Worm (Caenorhabditis elegans): ENCODE data around the gene R09F10.3.

Gene R09F10.3

DNA sequence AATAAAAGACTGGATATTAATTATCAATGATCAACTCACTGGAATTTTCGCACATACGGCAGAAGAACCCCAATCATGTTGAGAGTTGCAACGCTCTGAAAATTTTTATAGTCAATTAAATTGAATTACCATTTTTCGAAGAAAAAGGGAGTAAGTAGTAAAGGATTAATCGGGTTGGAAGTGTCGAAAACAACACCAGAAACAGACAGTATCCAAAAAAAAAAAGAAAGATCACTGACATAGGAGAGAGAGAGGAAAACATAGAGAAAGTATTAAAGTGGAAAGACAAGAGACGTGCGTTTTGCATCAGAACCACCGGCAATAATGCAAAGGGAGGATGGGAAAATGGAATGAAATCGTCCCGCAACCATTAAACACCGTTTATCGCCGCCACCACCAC lies 7.9 kb downstream of the R09F10.3 start, which contains the start of gene inx-5:
Gene inx-5, minus strand, starts transcription at position 101 of the 400 bp plus-strand sequence.
- TF ChIP-seq egl-18 (GFP tag; IDR thresholded peaks at IDR 0.05) (no peak), F22D6.2 (tag; optimal IDR thresholded peaks at IDR 0.05) (no peak), F52B5.7 (tag; optimal IDR thresholded peaks at IDR 0.05) (no peak), let-607 (tag; optimal IDR thresholded peaks at IDR 0.05) (no peak), dpl-1 (GFP tag; optimal IDR thresholded peaks at IDR 0.05) (no peak), cebp-1 (GFP tag; IDR thresholded peaks at IDR 0.05) (no peak), cebp-1 (tag; optimal IDR thresholded peaks at IDR 0.05) (no peak), F33H1.4 (GFP tag; IDR thresholded peaks at IDR 0.05) (no peak), ceh-58 (GFP tag; IDR thresholded peaks at IDR 0.05) (no peak)

DNA sequence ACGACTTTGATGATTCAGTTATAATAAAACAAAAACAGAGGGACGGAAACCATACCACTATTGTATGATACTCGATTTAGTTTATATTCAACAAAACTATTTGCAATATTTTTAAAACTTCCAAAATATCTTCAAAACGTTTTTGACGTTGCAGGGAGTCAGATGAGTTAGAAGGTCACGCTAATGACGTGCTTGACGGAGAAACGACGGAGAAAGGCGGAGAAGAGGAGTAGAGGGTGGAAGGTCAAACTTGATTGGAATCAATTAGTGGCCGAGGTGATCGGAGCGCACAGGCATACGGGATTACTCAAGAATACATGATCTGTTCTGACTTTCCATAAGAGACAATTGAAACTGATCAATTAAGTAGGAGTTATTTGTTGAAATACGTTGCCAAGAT lies 8.4 kb downstream of the R09F10.3 start:
- TF ChIP-seq K11D2.4 (GFP tag; IDR thresholded peaks at IDR 0.05), result no peak
- TF ChIP-seq attf-3 (GFP tag; conservative IDR thresholded peaks at IDR 0.05), result no peak
- no peak for TF ChIP-seq mel-28 (tag; optimal IDR thresholded peaks at IDR 0.05; ENCODE audit: borderline replicate concordance)
- TF ChIP-seq hsf-1 (GFP tag; IDR thresholded peaks at IDR 0.05), result no peak
- TF ChIP-seq Y67H2A.10 (GFP tag; conservative IDR thresholded peaks at IDR 0.05), result no peak
- no peak for TF ChIP-seq unc-62 (GFP tag; optimal IDR thresholded peaks at IDR 0.05)
- TF ChIP-seq nhr-179 (tag; optimal IDR thresholded peaks at IDR 0.05), result no peak
- no peak for TF ChIP-seq Y95B8A.8 (GFP tag; IDR thresholded peaks at IDR 0.05)
- TF ChIP-seq F37B4.10 (GFP tag; IDR thresholded peaks at IDR 0.05), result no peak
- no peak for TF ChIP-seq F49E8.2 (tag; optimal IDR thresholded peaks at IDR 0.05; ENCODE audit: insufficient read depth)
- no peak for TF ChIP-seq D2030.7 (GFP tag; IDR thresholded peaks at IDR 0.05)
- no peak for TF ChIP-seq pha-4 (tag; optimal IDR thresholded peaks at IDR 0.05)
- no peak for TF ChIP-seq snpc-1.3 (tag; optimal IDR thresholded peaks at IDR 0.05; ENCODE audit: insufficient read depth)
- no peak for TF ChIP-seq dpl-1 (GFP tag; optimal IDR thresholded peaks at IDR 0.05)
- no peak for TF ChIP-seq mes-4 (tag; optimal IDR thresholded peaks at IDR 0.05)
- TF ChIP-seq atf-7 (tag; optimal IDR thresholded peaks at IDR 0.05), result no peak

ce11 chrX:8307600-8307999 lies 13.2 kb downstream of the R09F10.3 start, which contains the start of gene R09F10.5:
TSS of gene R09F10.5 (minus strand) at chrX:8307700.
- TF ChIP-seq egl-44 (GFP tag; IDR thresholded peaks at IDR 0.05), result no peak
- no peak for TF ChIP-seq fkh-3 (tag; optimal IDR thresholded peaks at IDR 0.05)
- no peak for TF ChIP-seq lir-1 (GFP tag; conservative IDR thresholded peaks at IDR 0.05)
- no peak for TF ChIP-seq B0019.2 (GFP tag; conservative IDR thresholded peaks at IDR 0.05)
- no peak for TF ChIP-seq cebp-1 (GFP tag; IDR thresholded peaks at IDR 0.05)
- no peak for TF ChIP-seq cebp-1 (tag; optimal IDR thresholded peaks at IDR 0.05)
- TF ChIP-seq C17E4.6 (GFP tag; IDR thresholded peaks at IDR 0.05), result no peak
- TF ChIP-seq hsf-1 (GFP tag; IDR thresholded peaks at IDR 0.05), result no peak
- no peak for TF ChIP-seq mes-4 (tag; optimal IDR thresholded peaks at IDR 0.05)
- no peak for TF ChIP-seq ets-4 (GFP tag; optimal IDR thresholded peaks at IDR 0.05)
- no peak for TF ChIP-seq tlf-1 (GFP tag; optimal IDR thresholded peaks at IDR 0.05)
- no peak for TF ChIP-seq nhr-120 (GFP tag; IDR thresholded peaks at IDR 0.05)
- TF ChIP-seq attf-6 (GFP tag; IDR thresholded peaks at IDR 0.05), result no peak
- no peak for TF ChIP-seq hlh-12 (tag; optimal IDR thresholded peaks at IDR 0.05)
- no peak for TF ChIP-seq attf-3 (GFP tag; conservative IDR thresholded peaks at IDR 0.05)
- no peak for TF ChIP-seq zim-3 (tag; optimal IDR thresholded peaks at IDR 0.05)
- no peak for TF ChIP-seq lsl-1 (GFP tag; optimal IDR thresholded peaks at IDR 0.05)
